Fruit fly (Drosophila melanogaster): ENCODE results near the gene CG6418.
A peak's percentile ranks its signal among the peaks of the same experiment; 100 is the strongest.

Gene CG6418

DNA sequence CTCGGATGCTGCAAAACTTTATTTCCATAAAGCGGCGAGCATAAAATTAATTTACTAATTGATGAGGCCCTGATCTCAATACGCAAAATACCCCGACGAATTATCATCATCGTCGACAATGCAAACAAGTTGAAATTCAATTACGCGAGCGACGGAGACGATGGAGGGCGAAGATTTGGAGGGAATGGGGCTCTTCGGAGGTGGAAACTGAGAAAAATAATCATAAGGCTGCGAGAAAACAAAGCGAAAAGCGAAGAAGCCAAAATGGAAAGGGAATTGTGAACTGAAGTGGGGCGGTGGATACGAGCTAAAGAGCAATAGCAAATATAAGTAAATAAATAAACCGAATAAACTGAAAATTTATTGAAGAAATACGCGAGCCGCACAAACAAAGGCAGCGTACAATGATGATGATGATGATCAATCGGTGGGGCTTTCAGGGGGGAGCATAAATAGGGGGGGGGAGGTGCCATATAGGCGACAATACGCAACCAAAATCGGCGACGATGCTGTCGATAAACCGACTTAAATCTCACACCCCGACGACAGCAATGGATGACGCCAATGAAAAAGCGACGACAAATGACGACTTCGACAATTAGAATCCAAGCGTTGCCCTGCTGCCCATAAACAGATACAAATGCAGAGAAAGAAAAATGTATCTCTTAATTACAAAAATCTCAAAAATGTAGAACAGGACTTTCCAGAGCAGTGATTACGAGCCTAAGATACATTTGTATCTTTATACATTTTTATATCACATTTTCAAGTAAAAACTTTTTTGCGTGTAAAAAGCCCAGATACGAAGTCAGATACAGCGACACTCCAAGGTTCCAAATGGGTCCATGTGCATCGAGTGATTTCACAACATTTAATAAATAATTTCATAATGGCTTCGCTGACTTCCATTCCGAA lies 40.7 kb downstream of the CG6418 start (continued):
- TF ChIP-seq Fer3 (tag; optimal IDR thresholded peaks at IDR 0.05) (peak; percentile 47), CG4854 (GFP tag; optimal IDR thresholded peaks at IDR 0.05) (peak; percentile 30), Dp (GFP tag; optimal IDR thresholded peaks at IDR 0.05) (no peak), pzg (GFP tag; optimal IDR thresholded peaks at IDR 0.05) (no peak), CG10565 (GFP tag; optimal IDR thresholded peaks at IDR 0.05) (peak; percentile 8), vnd (GFP tag; IDR thresholded peaks at IDR 0.05; ENCODE audit: partially characterized antibody) (no peak), H2.0 (GFP tag; IDR thresholded peaks at IDR 0.05) (peak; percentile 76), Hsf (GFP tag; optimal IDR thresholded peaks at IDR 0.05) (peak; percentile 61), ro (GFP tag; IDR thresholded peaks at IDR 0.05) (no peak), CG10267 (tag; optimal IDR thresholded peaks at IDR 0.05) (peak; percentile 35), danr (GFP tag; IDR thresholded peaks at IDR 0.05) (peak; percentile 53; the same call in 1 of the 2 replicates), CG4328 (GFP tag; optimal IDR thresholded peaks at IDR 0.05) (no peak), gsb (GFP tag; IDR thresholded peaks at IDR 0.05) (no peak), CG4404 (GFP tag; IDR thresholded peaks at IDR 0.05) (no peak), Xrp1 (GFP tag; IDR thresholded peaks at IDR 0.05) (peak; percentile 72; the same call in 1 of the 2 replicates), chif (GFP tag; optimal IDR thresholded peaks at IDR 0.05) (peak; percentile 41 to 62), sc (optimal IDR thresholded peaks at IDR 0.05) (no peak), sc (GFP tag; optimal IDR thresholded peaks at IDR 0.05) (peak; percentile 23), toy (GFP tag; IDR thresholded peaks at IDR 0.05) (no peak), CG12942 (GFP tag; optimal IDR thresholded peaks at IDR 0.05) (peak; percentile 46), chm (GFP tag; IDR thresholded peaks at IDR 0.05) (peak; percentile 66; the same call in 1 of the 2 replicates), zen2 (GFP tag; IDR thresholded peaks at IDR 0.05; ENCODE audit: partially characterized antibody) (no peak), CG7786 (GFP tag; optimal IDR thresholded peaks at IDR 0.05) (peak; percentile 33), prd (optimal IDR thresholded peaks at IDR 0.05) (no peak), prd (GFP tag; IDR thresholded peaks at IDR 0.05) (peak; percentile 77), Atf3 (GFP tag; optimal IDR thresholded peaks at IDR 0.05) (peak; percentile 40), onecut (GFP tag; IDR thresholded peaks at IDR 0.05) (peak; percentile 32), HLH54F (GFP tag; optimal IDR thresholded peaks at IDR 0.05) (peak; percentile 47), CG6654 (GFP tag; optimal IDR thresholded peaks at IDR 0.05) (peak; percentile 2), Dad (GFP tag; optimal IDR thresholded peaks at IDR 0.05) (peak; percentile 25), ken (GFP tag; IDR thresholded peaks at IDR 0.05) (peak; percentile 64; the same call in 2 of the 3 replicates), scrt (GFP tag; optimal IDR thresholded peaks at IDR 0.05) (peak; percentile 33), HmgD (GFP tag; optimal IDR thresholded peaks at IDR 0.05) (no peak), fd102C (GFP tag; optimal IDR thresholded peaks at IDR 0.05) (no peak), slbo (GFP tag; IDR thresholded peaks at IDR 0.05) (peak; percentile 74), CG10543 (GFP tag; optimal IDR thresholded peaks at IDR 0.05) (peak; percentile 16), Dref (GFP tag; IDR thresholded peaks at IDR 0.05) (no peak), D19A (tag; optimal IDR thresholded peaks at IDR 0.05) (peak; percentile 26), mam (GFP tag; optimal IDR thresholded peaks at IDR 0.05) (peak; percentile 49), sd (tag; optimal IDR thresholded peaks at IDR 0.05) (peak; percentile 9), peb (GFP tag; IDR thresholded peaks at IDR 0.05) (0 out of 2 replicates have a peak, but pooled peaks have one; percentile 36), Stat92E (GFP tag; optimal IDR thresholded peaks at IDR 0.05) (no peak), gce (GFP tag; IDR thresholded peaks at IDR 0.05) (peak; percentile 46; the same call in 1 of the 3 replicates), CG6272 (GFP tag; IDR thresholded peaks at IDR 0.05) (peak; percentile 31; the same call in 1 of the 2 replicates), tx (GFP tag; optimal IDR thresholded peaks at IDR 0.05) (peak; percentile 27), Awh (GFP tag; IDR thresholded peaks at IDR 0.05) (peak; percentile 82), Ets97D (GFP tag; optimal IDR thresholded peaks at IDR 0.05) (no peak), CG7372 (GFP tag; IDR thresholded peaks at IDR 0.05) (peak; percentile 47; the same call in 1 of the 2 replicates), zfh2 (GFP tag; optimal IDR thresholded peaks at IDR 0.05) (peak; percentile 12)
